Fruit fly (Drosophila melanogaster): ENCODE measurements around the gene aspr.

The aspr gene

DNA sequence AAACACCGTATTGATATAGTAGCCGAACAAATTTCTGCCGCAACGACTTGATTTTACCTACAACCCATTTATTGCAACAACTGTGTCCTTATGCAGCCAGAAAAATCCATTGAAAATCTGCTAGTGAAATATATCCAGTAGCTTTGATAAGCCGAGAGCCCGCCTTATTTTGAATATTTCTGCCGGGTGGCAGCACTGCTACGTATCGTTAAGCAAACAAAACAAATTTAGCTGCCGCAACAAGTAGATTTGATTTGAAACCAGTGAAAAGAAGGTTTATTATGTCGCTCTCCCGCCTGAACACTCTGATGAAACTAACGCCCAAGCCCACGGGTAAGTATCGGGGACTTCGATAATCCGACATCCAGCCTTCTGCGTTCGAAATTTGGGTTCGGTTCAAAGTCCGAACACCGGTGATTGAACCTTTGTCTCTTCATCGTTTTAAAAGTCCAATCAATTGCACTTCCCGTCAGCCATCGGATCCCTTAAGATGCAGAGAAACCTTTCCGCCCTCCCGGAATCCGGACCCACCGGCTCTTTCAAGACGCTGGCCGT lies 18.6 kb downstream of the aspr start, which contains the start of gene CG9577 (continued):
- TF ChIP-seq Ets21C (GFP tag; optimal IDR thresholded peaks at IDR 0.05) (no peak), Sox15 (GFP tag; optimal IDR thresholded peaks at IDR 0.05) (no peak), CG3032 (tag; optimal IDR thresholded peaks at IDR 0.05) (peak; percentile 12), Smox (GFP tag; optimal IDR thresholded peaks at IDR 0.05) (no peak), svp (GFP tag) (peak; percentile 78), fd85E (GFP tag; optimal IDR thresholded peaks at IDR 0.05) (no peak), CG3919 (GFP tag; optimal IDR thresholded peaks at IDR 0.05) (peak; percentile 33), CG10669 (GFP tag; optimal IDR thresholded peaks at IDR 0.05) (peak; percentile 56), CG6792 (GFP tag; optimal IDR thresholded peaks at IDR 0.05) (no peak), CG32006 (GFP tag; optimal IDR thresholded peaks at IDR 0.05) (peak; percentile 1), CG6854 (GFP tag; optimal IDR thresholded peaks at IDR 0.05) (peak; percentile 89), ss (GFP tag; optimal IDR thresholded peaks at IDR 0.05) (peak; percentile 93 to 94), Eip78C (GFP tag) (peak; percentile 25), CG7368 (GFP tag; optimal IDR thresholded peaks at IDR 0.05) (peak; percentile 29), CG6276 (GFP tag; optimal IDR thresholded peaks at IDR 0.05) (peak; percentile 89), salr (GFP tag; optimal IDR thresholded peaks at IDR 0.05) (peak in 1 of 2 experiments; percentile 36), Hr39 (GFP tag; optimal IDR thresholded peaks at IDR 0.05) (no peak), CG6163 (GFP tag; IDR thresholded peaks at IDR 0.05) (peak; percentile 50; the same call in 1 of the 3 replicates), CG10631 (GFP tag; optimal IDR thresholded peaks at IDR 0.05) (no peak), CG8632 (GFP tag; optimal IDR thresholded peaks at IDR 0.05) (no peak), spab (GFP tag; optimal IDR thresholded peaks at IDR 0.05) (peak; percentile 68), Sox14 (GFP tag; optimal IDR thresholded peaks at IDR 0.05) (peak; percentile 25), dsx (GFP tag; optimal IDR thresholded peaks at IDR 0.05; ENCODE audit: poor library complexity, severe bottlenecking) (peak; percentile 12), fd59A (GFP tag; optimal IDR thresholded peaks at IDR 0.05) (no peak), Gug (GFP tag; IDR thresholded peaks at IDR 0.05) (no peak), Ets96B (tag; optimal IDR thresholded peaks at IDR 0.05) (peak; percentile 28)

- no peak for TF ChIP-seq Sox15 (GFP tag; optimal IDR thresholded peaks at IDR 0.05)
- no peak for TF ChIP-seq CG34406 (GFP tag; optimal IDR thresholded peaks at IDR 0.05)
- no peak for TF ChIP-seq CG11762 (GFP tag; optimal IDR thresholded peaks at IDR 0.05; ENCODE audit: insufficient read depth)
- TF ChIP-seq dac (GFP tag; optimal IDR thresholded peaks at IDR 0.05): no peak
- no peak for TF ChIP-seq CG6854 (GFP tag; optimal IDR thresholded peaks at IDR 0.05)
- TF ChIP-seq CG9139 (GFP tag; optimal IDR thresholded peaks at IDR 0.05): no peak
- TF ChIP-seq CG3032 (tag; optimal IDR thresholded peaks at IDR 0.05): peak; percentile 25
- no peak for TF ChIP-seq CG10669 (GFP tag; optimal IDR thresholded peaks at IDR 0.05)
- no peak for TF ChIP-seq CG10631 (GFP tag; optimal IDR thresholded peaks at IDR 0.05)
- TF ChIP-seq fkh (GFP tag; optimal IDR thresholded peaks at IDR 0.05): peak; percentile 52
- no peak for TF ChIP-seq vri (GFP tag; optimal IDR thresholded peaks at IDR 0.05)
- TF ChIP-seq Hr39 (GFP tag; optimal IDR thresholded peaks at IDR 0.05): no peak
- TF ChIP-seq CG8119 (GFP tag; IDR thresholded peaks at IDR 0.05): no peak
- TF ChIP-seq Gug (GFP tag; IDR thresholded peaks at IDR 0.05): no peak
- no peak for TF ChIP-seq CG11294 (GFP tag; IDR thresholded peaks at IDR 0.05)
- TF ChIP-seq ss (GFP tag; optimal IDR thresholded peaks at IDR 0.05): no peak
- no peak for TF ChIP-seq acj6 (GFP tag; optimal IDR thresholded peaks at IDR 0.05)
- no peak for TF ChIP-seq CG16779 (tag; optimal IDR thresholded peaks at IDR 0.05)
Observed at dm6 chrX:20169898-20170297, 22.0 kb downstream of the aspr start, which contains the start of the genes CG9581 and CG9578. Gene CG9581 (minus strand): TSS chrX:20169981. Gene CG9578 (plus strand): TSS chrX:20170222.

DNA sequence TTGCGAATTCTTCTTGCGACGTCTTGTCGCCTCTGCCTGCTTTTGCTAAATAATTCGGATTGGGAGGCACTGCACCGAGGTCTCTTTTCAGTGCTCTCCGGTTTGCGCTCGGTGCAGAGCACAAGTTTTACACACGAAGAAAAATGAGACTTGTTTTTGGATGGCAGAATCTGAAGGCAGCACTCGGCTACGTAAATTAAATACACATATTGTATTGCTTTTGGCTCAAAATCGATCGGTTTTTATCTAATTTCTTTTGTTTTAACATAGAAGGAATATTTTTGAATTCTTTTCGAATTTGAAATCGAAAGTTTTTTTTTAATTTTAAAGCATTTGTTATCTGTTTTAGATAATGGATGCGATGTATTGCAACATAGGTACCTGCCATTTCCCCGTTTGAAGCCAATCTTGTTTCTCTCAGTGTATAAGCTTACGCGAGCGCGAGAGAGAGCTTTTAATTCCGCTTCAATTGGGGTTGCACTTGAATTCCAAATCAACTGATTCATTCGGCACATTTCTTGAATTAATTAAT lies 25.6 kb downstream of the aspr start, which contains the start of gene AnxB10:
Gene AnxB10 (minus strand): TSS at position 51 of the 532 bp plus-strand sequence.
- TF ChIP-seq OdsH (GFP tag; optimal IDR thresholded peaks at IDR 0.05) (peak; percentile 96), CG15336 (GFP tag; IDR thresholded peaks at IDR 0.05) (peak; percentile 95), Sox15 (GFP tag; optimal IDR thresholded peaks at IDR 0.05) (peak; percentile 94), CG6808 (GFP tag; optimal IDR thresholded peaks at IDR 0.05) (peak; percentile 94), Blimp-1 (GFP tag; optimal IDR thresholded peaks at IDR 0.05) (peak; percentile 83), CG4318 (GFP tag; optimal IDR thresholded peaks at IDR 0.05) (peak; percentile 90), Gug (GFP tag; IDR thresholded peaks at IDR 0.05) (peak; percentile 90), Ets21C (GFP tag; optimal IDR thresholded peaks at IDR 0.05) (peak; percentile 92), achi (GFP tag; optimal IDR thresholded peaks at IDR 0.05) (peak; percentile 94), CG10669 (GFP tag; optimal IDR thresholded peaks at IDR 0.05) (peak; percentile 95), esn (GFP tag; optimal IDR thresholded peaks at IDR 0.05) (peak; percentile 96), CG8319 (GFP tag; optimal IDR thresholded peaks at IDR 0.05) (peak; percentile 94), CG6163 (GFP tag; IDR thresholded peaks at IDR 0.05) (peak; percentile 89), Lpt (GFP tag; optimal IDR thresholded peaks at IDR 0.05) (peak; percentile 91), CG6792 (GFP tag; optimal IDR thresholded peaks at IDR 0.05) (peak; percentile 97), spab (GFP tag; optimal IDR thresholded peaks at IDR 0.05) (peak; percentile 90), Smox (GFP tag; optimal IDR thresholded peaks at IDR 0.05) (peak; percentile 94), fd59A (GFP tag; optimal IDR thresholded peaks at IDR 0.05) (peak; percentile 91), Hr4 (GFP tag; optimal IDR thresholded peaks at IDR 0.05) (peak; percentile 93), CG8119 (GFP tag; IDR thresholded peaks at IDR 0.05) (peak; percentile 94)
